Worm (Caenorhabditis elegans): ENCODE results near the gene F45E10.2.

- TF ChIP-seq him-1 (tag; optimal IDR thresholded peaks at IDR 0.05) (no peak), W03F9.2 (tag; optimal IDR thresholded peaks at IDR 0.05) (no peak), dao-5 (tag; optimal IDR thresholded peaks at IDR 0.05) (no peak)
These were observed 22.3 kb downstream of the F45E10.2 start for ce11 chrII:11032812-11033211.

Data from whole organism, L4/young adult.